Worm (Caenorhabditis elegans): ENCODE data around the gene rfc-2.

DNA sequence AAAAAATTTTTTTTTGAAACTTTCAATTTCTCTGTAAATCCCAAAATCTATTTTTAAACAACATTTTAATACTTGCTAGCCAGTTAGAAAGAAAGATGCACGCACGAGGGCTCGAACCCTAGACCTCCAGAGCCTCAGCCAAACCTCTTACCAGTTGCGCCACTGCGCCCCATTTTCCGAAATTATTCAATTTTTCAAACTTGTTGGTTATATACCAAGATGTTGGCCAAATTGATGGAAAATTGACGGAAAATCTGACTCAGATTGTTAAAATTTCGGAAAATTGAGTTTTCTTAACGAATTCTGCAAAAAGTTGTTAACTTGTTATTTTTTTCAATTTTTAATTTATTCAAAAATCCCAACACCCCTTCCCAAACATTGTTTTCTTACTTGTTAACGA lies 18.7 kb downstream of the rfc-2 start:
- TF ChIP-seq mxl-1 (tag; optimal IDR thresholded peaks at IDR 0.05) (no peak), fkh-3 (tag; optimal IDR thresholded peaks at IDR 0.05) (no peak), let-607 (tag; optimal IDR thresholded peaks at IDR 0.05) (no peak)

All from whole organism, young adult.